Worm (Caenorhabditis elegans): Measurements from ENCODE around the gene sorf-1.

ce11 chrX:3374642-3375041, 4.4 kb downstream of the sorf-1 start, which contains the start of gene clc-3:
- no peak for TF ChIP-seq jun-1 (tag; optimal IDR thresholded peaks at IDR 0.05)
- TF ChIP-seq ceh-44 (GFP tag; IDR thresholded peaks at IDR 0.05): no peak
- TF ChIP-seq nhr-11 (tag; optimal IDR thresholded peaks at IDR 0.05): no peak

All from whole organism, L4 larva.